Fruit fly (Drosophila melanogaster) whole organism, embryonic: ENCODE data around the gene SmydA-2.

Source experiments
- CG11456 ChIP-seq: fragments of 200-800 bp; sonication (Bioruptor generic); IDR thresholded peaks from 3 replicates; pipeline ENCODE4 v1.3.6; 2022; ENCODE audit warnings: missing biosample characterization, missing genetic modification characterization
- CG11695 ChIP-seq: fragments of 200-800 bp; sonication (Bioruptor generic); IDR thresholded peaks from 3 replicates; pipeline ENCODE4 v1.3.6; 2022; ENCODE audit warnings: missing biosample characterization, missing genetic modification characterization
- CG12942 ChIP-seq: fragments of 200-800 bp; sonication (Bioruptor generic); optimal IDR thresholded peaks from 3 replicates; lab custom pipeline; 2016; ENCODE audit warnings: missing biosample characterization, missing genetic modification characterization
- CG13424 ChIP-seq: fragments of 200-800 bp; sonication (Bioruptor generic); optimal IDR thresholded peaks from 2 replicates; lab custom pipeline; 2019; ENCODE audit warnings: missing biosample characterization, mild to moderate bottlenecking, missing genetic modification characterization, moderate library complexity
- CG1529 ChIP-seq: fragments of 200-800 bp; sonication (Bioruptor generic); optimal IDR thresholded peaks from 3 replicates; lab custom pipeline; 2018; ENCODE audit warnings: missing biosample characterization, missing genetic modification characterization
- CG17802 ChIP-seq: fragments of 200-800 bp; sonication (Bioruptor generic); optimal IDR thresholded peaks from 2 replicates; lab custom pipeline; 2018; ENCODE audit warnings: missing biosample characterization, mild to moderate bottlenecking, missing genetic modification characterization, moderate library complexity
- CG3163 ChIP-seq: fragments of 200-800 bp; sonication (Bioruptor generic); optimal IDR thresholded peaks from 3 replicates; lab custom pipeline; 2016; ENCODE audit warnings: missing biosample characterization, missing genetic modification characterization
- CG3281 ChIP-seq: fragments of 200-800 bp; sonication (Bioruptor generic); optimal IDR thresholded peaks from 3 replicates; lab custom pipeline; 2017; ENCODE audit warnings: missing biosample characterization, mild to moderate bottlenecking, missing genetic modification characterization
- CG4617 ChIP-seq: fragments of 200-800 bp; sonication (Bioruptor generic); optimal IDR thresholded peaks from 3 replicates; lab custom pipeline; 2016; ENCODE audit warnings: missing biosample characterization, missing genetic modification characterization, borderline replicate concordance
- CG6689 ChIP-seq: fragments of 200-800 bp; sonication (Bioruptor generic); IDR thresholded peaks from 2 replicates; pipeline ENCODE4 v1.3.6; 2022; ENCODE audit warnings: missing biosample characterization, missing genetic modification characterization
- CG7556 ChIP-seq: fragments of 200-800 bp; sonication (Bioruptor generic); optimal IDR thresholded peaks from 2 replicates; lab custom pipeline; 2017; ENCODE audit warnings: missing biosample characterization, mild to moderate bottlenecking, missing genetic modification characterization
- CG8290 ChIP-seq, 3 experiments: fragments of 200-800 bp; sonication (Bioruptor generic); optimal IDR thresholded peaks; 2 replicates each; lab custom pipeline; 2016 to 2019; ENCODE audit warnings: missing biosample characterization in 3 of 3, missing genetic modification characterization in 3 of 3, mild to moderate bottlenecking in 2 of 3, moderate library complexity in 1 of 3
- CG9932 ChIP-seq: fragments of 200-800 bp; sonication (Bioruptor generic); IDR thresholded peaks from 2 replicates; pipeline ENCODE4 v1.3.6; 2022; ENCODE audit warnings: missing biosample characterization, missing genetic modification characterization
- Camta ChIP-seq: fragments of 200-800 bp; sonication (Bioruptor generic); optimal IDR thresholded peaks from 2 replicates; lab custom pipeline; 2016; ENCODE audit warnings: missing biosample characterization, missing genetic modification characterization
- E2f2 ChIP-seq: fragments of 200-800 bp; sonication (Bioruptor generic); IDR thresholded peaks from 2 replicates; pipeline ENCODE4 v1.3.6; 2022; ENCODE audit warnings: missing biosample characterization, missing genetic modification characterization
- Fer3 ChIP-seq: fragments of 200-800 bp; sonication (Bioruptor generic); optimal IDR thresholded peaks from 2 replicates; lab custom pipeline; 2018; ENCODE audit warnings: missing biosample characterization, mild to moderate bottlenecking, missing genetic modification characterization, moderate library complexity
- HLH3B ChIP-seq: fragments of 200-800 bp; sonication (Bioruptor generic); IDR thresholded peaks from 2 replicates; pipeline ENCODE4 v1.3.6; 2022; ENCODE audit warnings: missing biosample characterization, missing genetic modification characterization
- HLH4C ChIP-seq: fragments of 200-800 bp; sonication (Bioruptor generic); IDR thresholded peaks from 3 replicates; pipeline ENCODE4 v1.3.6; 2022; ENCODE audit warnings: missing biosample characterization, missing genetic modification characterization; ENCODE audit not compliant: partially characterized antibody
- HmgD ChIP-seq: fragments of 200-800 bp; sonication (Bioruptor generic); optimal IDR thresholded peaks from 3 replicates; lab custom pipeline; 2016; ENCODE audit warnings: missing biosample characterization, missing genetic modification characterization
- Kr ChIP-seq: fragments of 200-800 bp; sonication (Bioruptor generic); optimal IDR thresholded peaks from 2 replicates; lab custom pipeline; 2017; ENCODE audit warnings: missing biosample characterization, mild to moderate bottlenecking, missing genetic modification characterization
- Lim3 ChIP-seq: fragments of 200-800 bp; sonication (Bioruptor generic); IDR thresholded peaks from 2 replicates; pipeline ENCODE4 v1.3.6; 2022; ENCODE audit warnings: missing biosample characterization, missing genetic modification characterization
- NC2β ChIP-seq: fragments of 200-800 bp; sonication (Bioruptor generic); optimal IDR thresholded peaks from 2 replicates; lab custom pipeline; 2016; ENCODE audit warnings: missing biosample characterization, missing genetic modification characterization
- NK7.1 ChIP-seq: fragments of 200-800 bp; sonication (Bioruptor generic); optimal IDR thresholded peaks from 3 replicates; lab custom pipeline; 2016; ENCODE audit warnings: missing biosample characterization, missing genetic modification characterization
- Poxn ChIP-seq: fragments of 200-800 bp; sonication (Bioruptor generic); IDR thresholded peaks from 2 replicates; pipeline ENCODE4 v1.3.6; 2022; ENCODE audit warnings: missing biosample characterization, missing genetic modification characterization
- Sox102F ChIP-seq: fragments of 200-800 bp; sonication (Bioruptor generic); optimal IDR thresholded peaks from 2 replicates; lab custom pipeline; 2018; ENCODE audit warnings: missing biosample characterization, mild to moderate bottlenecking, missing genetic modification characterization, moderate library complexity
- Trl ChIP-seq, 3 experiments: fragments of >200 bp in 2 of 3; fragments of 200-800 bp in 1 of 3; sonication (Bioruptor generic) in 1 of 3; optimal IDR thresholded peaks; 2 replicates in 1 of 3; 3 replicates in 2 of 3; lab custom pipeline; 2016 to 2017; ENCODE audit warnings: missing biosample characterization in 1 of 3, missing genetic modification characterization in 1 of 3
- YL-1 ChIP-seq: fragments of 200-800 bp; sonication (Bioruptor generic); optimal IDR thresholded peaks from 3 replicates; lab custom pipeline; 2017; ENCODE audit warnings: missing biosample characterization, mild to moderate bottlenecking, missing genetic modification characterization
- bbx ChIP-seq: fragments of 200-800 bp; sonication (Bioruptor generic); IDR thresholded peaks from 2 replicates; pipeline ENCODE4 v1.3.6; 2022; ENCODE audit warnings: missing biosample characterization, missing genetic modification characterization; ENCODE audit not compliant: partially characterized antibody
- br ChIP-seq: fragments of >200 bp; optimal IDR thresholded peaks from 2 replicates; lab custom pipeline; 2017
- cad ChIP-seq: fragments of >200 bp; optimal IDR thresholded peaks from 2 replicates; lab custom pipeline; 2017; ENCODE audit warnings: missing biosample characterization, missing genetic modification characterization
- ci ChIP-seq: fragments of 200-800 bp; sonication (Bioruptor generic); IDR thresholded peaks from 3 replicates; pipeline ENCODE4 v1.3.6; 2022; ENCODE audit warnings: missing biosample characterization, missing genetic modification characterization
- dimm ChIP-seq: fragments of 200-800 bp; sonication (Bioruptor generic); IDR thresholded peaks from 2 replicates; pipeline ENCODE4 v1.3.6; 2022; ENCODE audit warnings: missing biosample characterization, missing genetic modification characterization
- ems ChIP-seq: fragments of 200-800 bp; sonication (Bioruptor generic); optimal IDR thresholded peaks from 3 replicates; lab custom pipeline; 2016; ENCODE audit warnings: missing biosample characterization, missing genetic modification characterization
- hbn ChIP-seq: fragments of 200-800 bp; sonication (Bioruptor generic); IDR thresholded peaks from 2 replicates; pipeline ENCODE4 v1.3.6; 2022; ENCODE audit warnings: missing biosample characterization, missing genetic modification characterization; ENCODE audit not compliant: partially characterized antibody
- jumu ChIP-seq: fragments of 200-800 bp; sonication (Bioruptor generic); optimal IDR thresholded peaks from 3 replicates; lab custom pipeline; 2016; ENCODE audit warnings: missing biosample characterization, missing genetic modification characterization
- lola ChIP-seq, 3 experiments: fragments of >200 bp in 2 of 3; fragments of 200-800 bp in 1 of 3; sonication (Bioruptor generic) in 1 of 3; optimal IDR thresholded peaks; 2 replicates each; lab custom pipeline; 2017 to 2019; ENCODE audit warnings: missing biosample characterization in 3 of 3, missing genetic modification characterization in 3 of 3, mild to moderate bottlenecking in 1 of 3, moderate library complexity in 1 of 3
- luna ChIP-seq: fragments of 200-800 bp; sonication (Bioruptor generic); optimal IDR thresholded peaks from 2 replicates; lab custom pipeline; 2016; ENCODE audit warnings: missing biosample characterization, missing genetic modification characterization
- nerfin-1 ChIP-seq: fragments of 200-800 bp; sonication (Bioruptor generic); optimal IDR thresholded peaks from 3 replicates; lab custom pipeline; 2019; ENCODE audit warnings: missing biosample characterization, mild to moderate bottlenecking, missing genetic modification characterization, moderate library complexity
- onecut ChIP-seq: fragments of 200-800 bp; sonication (Bioruptor generic); IDR thresholded peaks from 2 replicates; pipeline ENCODE4 v1.3.6; 2022; ENCODE audit warnings: missing biosample characterization, missing genetic modification characterization
- pan ChIP-seq, 4 experiments: fragments of >200 bp in 3 of 4; fragments of 200-800 bp in 1 of 4; sonication (Bioruptor generic) in 1 of 4; optimal IDR thresholded peaks in 3 of 4; IDR thresholded peaks in 1 of 4; 2 replicates each; pipeline versions ENCODE4 v1.3.6 to Lab custom; 2017 to 2022; ENCODE audit warnings: missing biosample characterization in 2 of 4, missing genetic modification characterization in 2 of 4, mixed read lengths in 1 of 4
- peb ChIP-seq: fragments of 200-800 bp; sonication (Bioruptor generic); IDR thresholded peaks from 2 replicates; pipeline ENCODE4 v1.3.6; 2022; ENCODE audit warnings: missing biosample characterization, missing genetic modification characterization
- sisA ChIP-seq: fragments of 200-800 bp; sonication (Bioruptor generic); IDR thresholded peaks from 2 replicates; pipeline ENCODE4 v1.3.6; 2022; ENCODE audit warnings: missing biosample characterization, missing genetic modification characterization
- stwl ChIP-seq: fragments of 200-800 bp; sonication (Bioruptor generic); optimal IDR thresholded peaks from 3 replicates; lab custom pipeline; 2018; ENCODE audit warnings: missing biosample characterization, mild to moderate bottlenecking, missing genetic modification characterization, moderate library complexity
- tin ChIP-seq: fragments of 200-800 bp; sonication (Bioruptor generic); optimal IDR thresholded peaks from 3 replicates; lab custom pipeline; 2016; ENCODE audit warnings: missing biosample characterization, missing genetic modification characterization
- trem ChIP-seq: fragments of 200-800 bp; optimal IDR thresholded peaks from 3 replicates; lab custom pipeline; 2019; ENCODE audit warnings: missing biosample characterization, mild to moderate bottlenecking, missing genetic modification characterization, moderate library complexity
- twi ChIP-seq: fragments of 200-800 bp; optimal IDR thresholded peaks from 2 replicates; lab custom pipeline; 2019; ENCODE audit warnings: missing biosample characterization, mild to moderate bottlenecking, missing genetic modification characterization, moderate library complexity
- wdn ChIP-seq: fragments of 200-800 bp; sonication (Bioruptor generic); IDR thresholded peaks from 2 replicates; pipeline ENCODE4 v1.3.6; 2022; ENCODE audit warnings: missing biosample characterization, missing genetic modification characterization
- wor ChIP-seq: fragments of 200-800 bp; sonication (Bioruptor generic); IDR thresholded peaks from 2 replicates; pipeline ENCODE4 v1.3.6; 2022; ENCODE audit warnings: missing biosample characterization, missing genetic modification characterization

The SmydA-2 gene

DNA sequence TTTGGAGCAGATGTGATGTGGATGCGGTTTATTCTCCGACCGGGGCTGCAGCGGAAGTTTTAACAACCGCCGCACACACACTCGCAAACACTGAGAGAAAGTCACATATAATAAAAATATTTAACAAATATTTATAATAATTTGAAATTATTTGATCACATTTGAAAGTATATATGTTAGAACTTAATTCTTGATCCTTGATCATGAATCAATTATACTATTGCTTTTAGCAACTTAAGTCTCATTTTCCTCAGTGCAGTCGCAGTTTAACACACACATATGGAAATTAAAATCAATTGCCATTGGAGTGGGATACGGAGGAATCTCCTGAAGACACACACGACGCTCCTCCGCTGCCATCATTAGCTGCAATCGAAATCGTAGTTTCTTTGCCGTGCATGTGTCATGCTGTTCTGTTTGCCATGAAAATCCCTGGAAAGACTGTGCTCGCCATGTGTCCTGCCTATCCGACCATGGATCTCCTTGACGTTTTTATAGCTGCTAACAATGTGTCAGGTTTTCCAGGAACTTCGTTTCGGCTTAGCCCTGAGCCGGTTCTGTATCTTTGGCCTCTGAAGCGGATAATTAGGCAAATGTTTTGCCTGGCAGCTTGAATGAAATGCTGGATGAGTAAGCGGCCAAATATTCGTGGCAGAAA lies 30.2 kb upstream of the SmydA-2 start (continued):
- 0 out of 3 replicates have a peak, but pooled peaks have one; percentile 37 for TF ChIP-seq CG11695 (GFP tag; lab: Robert Waterston, UW)
- TF ChIP-seq jumu, result no peak
- TF ChIP-seq br (lab: Kevin White, UChicago), result no peak
- TF ChIP-seq peb (GFP tag; lab: Robert Waterston, UW), result 0 out of 2 replicates have a peak, but pooled peaks have one; percentile 45
- TF ChIP-seq dimm, result 0 out of 2 replicates have a peak, but pooled peaks have one; percentile 26
- no peak for TF ChIP-seq ems (GFP tag; lab: Kevin White, UChicago)
- peak in 1 of 3 experiments; percentile 91 for TF ChIP-seq lola (GFP tag; optimal IDR thresholded peaks at IDR 0.05; lab: Kevin White, UChicago)
- peak; percentile 81 for TF ChIP-seq ci (GFP tag; lab: Robert Waterston, UW)
- TF ChIP-seq Kr (GFP tag; lab: Kevin White, UChicago), result no peak
- TF ChIP-seq Sox102F (GFP tag; lab: Kevin White, UChicago), result peak; percentile 76
- TF ChIP-seq Lim3, result no peak
- TF ChIP-seq CG3281 (GFP tag; lab: Kevin White, UChicago), result no peak
- peak; percentile 84 for TF ChIP-seq cad (GFP tag; lab: Kevin White, UChicago)
- no peak for TF ChIP-seq HmgD (GFP tag; lab: Kevin White, UChicago)
- peak; percentile 37; the same call in 1 of the 2 replicates for TF ChIP-seq wor (GFP tag; lab: Robert Waterston, UW)
- no peak for TF ChIP-seq Poxn (GFP tag; lab: Robert Waterston, UW)
- TF ChIP-seq trem (tag; lab: Kevin White, UChicago), result peak; percentile 92
- peak; percentile 57 for TF ChIP-seq CG8290 (GFP tag; optimal IDR thresholded peaks at IDR 0.05; lab: Kevin White, UChicago)
- TF ChIP-seq CG8290 (tag; optimal IDR thresholded peaks at IDR 0.05; lab: Kevin White, UChicago), result peak in 1 of 2 experiments; percentile 60
- no peak for TF ChIP-seq stwl (tag; lab: Kevin White, UChicago)
- TF ChIP-seq CG9932 (GFP tag; lab: Robert Waterston, UW), result no peak
- peak; percentile 72 for TF ChIP-seq onecut (GFP tag; lab: Robert Waterston, UW)
- TF ChIP-seq pan (optimal IDR thresholded peaks at IDR 0.05; lab: Kevin White, UChicago), result no peak
- TF ChIP-seq pan (GFP tag; optimal IDR thresholded peaks at IDR 0.05 in 1 of 2, IDR thresholded peaks at IDR 0.05 in 1 of 2), result peak in 1 of 2 experiments; percentile 48
- TF ChIP-seq NK7.1 (GFP tag; lab: Kevin White, UChicago), result no peak
- TF ChIP-seq nerfin-1 (tag; lab: Kevin White, UChicago), result peak; percentile 75
- TF ChIP-seq E2f2 (GFP tag; lab: Robert Waterston, UW), result peak; percentile 53; the same call in 1 of the 2 replicates
- peak; percentile 69 for TF ChIP-seq tin (GFP tag; lab: Kevin White, UChicago)
- no peak for TF ChIP-seq HLH4C (GFP tag; lab: Robert Waterston, UW)
- TF ChIP-seq Fer3, result peak; percentile 46
- TF ChIP-seq sisA (GFP tag; lab: Robert Waterston, UW), result peak; percentile 68
- peak; percentile 64; the same call in 1 of the 2 replicates for TF ChIP-seq HLH3B (GFP tag; lab: Robert Waterston, UW)
- 0 out of 3 replicates have a peak, but pooled peaks have one; percentile 6 for TF ChIP-seq CG11456
- TF ChIP-seq CG4617, result peak; percentile 18
- no peak for TF ChIP-seq bbx (GFP tag; lab: Robert Waterston, UW)
- peak; percentile 74 for TF ChIP-seq CG7556 (GFP tag; lab: Kevin White, UChicago)
- TF ChIP-seq wdn, result no peak
- peak; percentile 70 for TF ChIP-seq CG1529
- TF ChIP-seq Trl (optimal IDR thresholded peaks at IDR 0.05; lab: Kevin White, UChicago), result no peak
- no peak for TF ChIP-seq Trl (GFP tag; optimal IDR thresholded peaks at IDR 0.05; lab: Kevin White, UChicago)
- peak; percentile 40 for TF ChIP-seq CG12942
- TF ChIP-seq CG17802 (tag; lab: Kevin White, UChicago), result peak; percentile 37
- TF ChIP-seq NC2β, result no peak
- no peak for TF ChIP-seq YL-1 (GFP tag; lab: Kevin White, UChicago)
- TF ChIP-seq Camta (GFP tag; lab: Kevin White, UChicago), result no peak
- TF ChIP-seq hbn (GFP tag; lab: Robert Waterston, UW), result no peak
- TF ChIP-seq CG13424, result peak; percentile 76
- TF ChIP-seq luna (GFP tag; lab: Kevin White, UChicago), result no peak
- TF ChIP-seq CG6689 (GFP tag; lab: Robert Waterston, UW), result peak; percentile 84
- no peak for TF ChIP-seq CG3163 (GFP tag; lab: Kevin White, UChicago)
- TF ChIP-seq twi (tag; lab: Kevin White, UChicago), result peak; percentile 97
